Worm (Caenorhabditis elegans) whole organism, young adult: Measurements from ENCODE around the gene F58B4.5.

Experiments
- B0035.1 ChIP-seq: sonication (generic microtip); optimal IDR thresholded peaks from 2 replicates; lab custom pipeline; 2016; ENCODE audit warnings: missing genetic modification characterization, mild to moderate bottlenecking, missing compliant biosample characterization, missing genotype, missing genetic modification reagents
- B0336.3 ChIP-seq: fragments of 200-800 bp; sonication (Bioruptor generic); IDR thresholded peaks from 2 replicates; pipeline ENCODE4 v1.3.6; 2022; ENCODE audit warnings: missing genetic modification characterization, missing compliant biosample characterization
- F22D6.2 ChIP-seq: sonication (generic microtip); optimal IDR thresholded peaks from 2 replicates; lab custom pipeline; 2016; ENCODE audit warnings: mild to moderate bottlenecking, missing genetic modification characterization, missing compliant biosample characterization
- F57C9.4 ChIP-seq: sonication (generic microtip); optimal IDR thresholded peaks from 2 replicates; lab custom pipeline; 2017; ENCODE audit warnings: mild to moderate bottlenecking, missing genetic modification characterization, missing compliant biosample characterization
- K11D2.4 ChIP-seq: fragments of 200-800 bp; sonication (Bioruptor generic); IDR thresholded peaks from 2 replicates; pipeline ENCODE4 v1.3.6; 2022; ENCODE audit warnings: missing genetic modification reagents, missing genetic modification characterization, missing compliant biosample characterization
- T07F8.4 ChIP-seq: sonication (generic microtip); optimal IDR thresholded peaks from 2 replicates; lab custom pipeline; 2016; ENCODE audit warnings: mild to moderate bottlenecking, missing genetic modification characterization, moderate library complexity, missing compliant biosample characterization
- T26A5.8 ChIP-seq: sonication (generic microtip); optimal IDR thresholded peaks from 2 replicates; lab custom pipeline; 2016; ENCODE audit warnings: missing genetic modification characterization, missing compliant biosample characterization
- Y53G8AR.9 ChIP-seq: fragments of 200-800 bp; sonication (Bioruptor generic); conservative IDR thresholded peaks from 2 replicates; pipeline ENCODE4 v1.3.6; 2022; ENCODE audit warnings: missing genetic modification reagents, missing genetic modification characterization, missing compliant biosample characterization
- Y56A3A.18 ChIP-seq: fragments of 200-800 bp; sonication (Bioruptor generic); IDR thresholded peaks from 2 replicates; pipeline ENCODE4 v1.3.6; 2022; ENCODE audit warnings: missing genetic modification reagents, missing genetic modification characterization, missing compliant biosample characterization
- Y95B8A.8 ChIP-seq: fragments of 200-800 bp; sonication (Bioruptor generic); IDR thresholded peaks from 2 replicates; pipeline ENCODE4 v1.3.6; 2022; ENCODE audit warnings: missing genetic modification reagents, missing genetic modification characterization, missing compliant biosample characterization
- akir-1 ChIP-seq: fragments of 200-800 bp; sonication (Bioruptor generic); optimal IDR thresholded peaks from 2 replicates; lab custom pipeline; 2018; ENCODE audit warnings: mild to moderate bottlenecking, missing genetic modification characterization, moderate library complexity, missing compliant biosample characterization
- attf-5 ChIP-seq: fragments of 200-800 bp; sonication (Bioruptor generic); optimal IDR thresholded peaks from 2 replicates; lab custom pipeline; 2018; ENCODE audit warnings: mild to moderate bottlenecking, missing genetic modification characterization, missing compliant biosample characterization
- attf-6 ChIP-seq: fragments of 200-800 bp; sonication (Bioruptor generic); IDR thresholded peaks from 2 replicates; pipeline ENCODE4 v1.3.6; 2022; ENCODE audit warnings: missing genetic modification reagents, missing genetic modification characterization, missing compliant biosample characterization
- bed-2 ChIP-seq: fragments of 200-800 bp; sonication (Bioruptor generic); IDR thresholded peaks from 2 replicates; pipeline ENCODE4 v1.3.6; 2022; ENCODE audit warnings: missing genetic modification reagents, missing genetic modification characterization, missing compliant biosample characterization
- cebp-1 ChIP-seq, 2 experiments: fragments of 200-800 bp in 1 of 2; sonication (Bioruptor generic) in 1 of 2; sonication (generic microtip) in 1 of 2; IDR thresholded peaks in 1 of 2; optimal IDR thresholded peaks in 1 of 2; 2 replicates each; pipeline versions ENCODE4 v1.3.6 to Lab custom; 2017 to 2022; ENCODE audit warnings: missing compliant biosample characterization in 2 of 2, missing genetic modification characterization in 2 of 2, mild to moderate bottlenecking in 1 of 2, missing genetic modification reagents in 1 of 2, moderate library complexity in 1 of 2
- ceh-100 ChIP-seq: fragments of 200-800 bp; sonication (Bioruptor generic); IDR thresholded peaks from 2 replicates; pipeline ENCODE4 v1.3.6; 2022; ENCODE audit warnings: missing genetic modification reagents, missing genetic modification characterization, missing compliant biosample characterization
- ceh-27 ChIP-seq: fragments of 200-800 bp; sonication (Bioruptor generic); optimal IDR thresholded peaks from 2 replicates; lab custom pipeline; 2018; ENCODE audit warnings: mild to moderate bottlenecking, missing genetic modification characterization, moderate library complexity, missing compliant biosample characterization
- ceh-58 ChIP-seq: fragments of 200-800 bp; sonication (Bioruptor generic); IDR thresholded peaks from 2 replicates; pipeline ENCODE4 v1.3.6; 2022; ENCODE audit warnings: missing genetic modification characterization, missing compliant biosample characterization
- chd-7 ChIP-seq: sonication (generic microtip); optimal IDR thresholded peaks from 2 replicates; lab custom pipeline; 2016; ENCODE audit warnings: mild to moderate bottlenecking, missing genetic modification characterization, moderate library complexity, missing compliant biosample characterization
- egl-18 ChIP-seq: fragments of 200-800 bp; sonication (Bioruptor generic); IDR thresholded peaks from 2 replicates; pipeline ENCODE4 v1.3.6; 2022; ENCODE audit warnings: missing genetic modification reagents, missing genetic modification characterization, missing compliant biosample characterization
- egrh-3 ChIP-seq: fragments of 200-800 bp; sonication (Bioruptor generic); IDR thresholded peaks from 2 replicates; pipeline ENCODE4 v1.3.6; 2022; ENCODE audit warnings: missing genetic modification reagents, missing genetic modification characterization, missing compliant biosample characterization
- hlh-12 ChIP-seq: sonication (generic microtip); optimal IDR thresholded peaks from 2 replicates; lab custom pipeline; 2016; ENCODE audit warnings: missing genetic modification characterization, missing compliant biosample characterization
- hlh-26 ChIP-seq: fragments of 200-800 bp; sonication (Bioruptor generic); conservative IDR thresholded peaks from 2 replicates; pipeline ENCODE4 v1.3.6; 2022; ENCODE audit warnings: missing genetic modification reagents, missing genetic modification characterization, missing compliant biosample characterization
- hmg-20 ChIP-seq: fragments of 200-800 bp; sonication (Bioruptor generic); IDR thresholded peaks from 2 replicates; pipeline ENCODE4 v1.3.6; 2022; ENCODE audit warnings: missing genetic modification reagents, missing genetic modification characterization, missing compliant biosample characterization
- hsf-1 ChIP-seq: fragments of 200-800 bp; sonication (Bioruptor generic); IDR thresholded peaks from 2 replicates; pipeline ENCODE4 v1.3.6; 2022; ENCODE audit warnings: missing genetic modification reagents, missing genetic modification characterization, missing compliant biosample characterization
- let-607 ChIP-seq, 2 experiments: fragments of 200-800 bp in 1 of 2; sonication (Bioruptor generic) in 1 of 2; sonication (generic microtip) in 1 of 2; optimal IDR thresholded peaks; 2 replicates each; lab custom pipeline; 2016 to 2018; ENCODE audit warnings: mild to moderate bottlenecking in 2 of 2, missing compliant biosample characterization in 2 of 2, missing genetic modification characterization in 2 of 2, moderate library complexity in 2 of 2, missing genotype in 1 of 2
- lin-26 ChIP-seq: fragments of 200-800 bp; sonication (Bioruptor generic); IDR thresholded peaks from 2 replicates; pipeline ENCODE4 v1.3.6; 2022; ENCODE audit warnings: missing genetic modification reagents, missing genetic modification characterization, missing compliant biosample characterization
- lin-35 ChIP-seq, 3 experiments: fragments of 150-350 bp in 2 of 3; sonication (generic microtip) in 1 of 3; optimal IDR thresholded peaks; 2 replicates each; lab custom pipeline; 2014 to 2018; ENCODE audit warnings: missing biosample characterization in 3 of 3, missing genetic modification characterization in 3 of 3, missing genetic modification reagents in 3 of 3
- lin-40 ChIP-seq: sonication (generic microtip); optimal IDR thresholded peaks from 2 replicates; lab custom pipeline; 2016; ENCODE audit warnings: missing genetic modification characterization, mild to moderate bottlenecking, missing compliant biosample characterization, missing genotype, missing genetic modification reagents
- madf-10 ChIP-seq: sonication (generic microtip); optimal IDR thresholded peaks from 2 replicates; lab custom pipeline; 2016; ENCODE audit warnings: mild to moderate bottlenecking, missing genetic modification characterization, missing compliant biosample characterization
- mel-28 ChIP-seq: sonication (generic microtip); optimal IDR thresholded peaks from 2 replicates; lab custom pipeline; 2016; ENCODE audit warnings: borderline replicate concordance, mild to moderate bottlenecking, missing genetic modification characterization, missing compliant biosample characterization
- nhr-80 ChIP-seq: sonication (generic microtip); optimal IDR thresholded peaks from 2 replicates; lab custom pipeline; 2016; ENCODE audit warnings: missing genetic modification characterization, missing compliant biosample characterization
- nhr-90 ChIP-seq: sonication (generic microtip); optimal IDR thresholded peaks from 2 replicates; lab custom pipeline; 2016; ENCODE audit warnings: missing genotype, mild to moderate bottlenecking, missing genetic modification characterization, missing compliant biosample characterization
- pbrm-1 ChIP-seq: fragments of 200-800 bp; sonication (Bioruptor generic); IDR thresholded peaks from 2 replicates; pipeline ENCODE4 v1.3.6; 2022; ENCODE audit warnings: missing genetic modification reagents, missing genetic modification characterization, missing compliant biosample characterization
- pha-4 ChIP-seq: fragments of 150-350 bp; sonication (generic microtip); optimal IDR thresholded peaks from 2 replicates; lab custom pipeline; 2014; ENCODE audit warnings: missing biosample characterization, missing genetic modification reagents, missing genetic modification characterization
- repo-1 ChIP-seq: sonication (generic microtip); optimal IDR thresholded peaks from 2 replicates; lab custom pipeline; 2017; ENCODE audit warnings: mild to moderate bottlenecking, missing genetic modification characterization, missing compliant biosample characterization
- snpc-3.4 ChIP-seq: sonication (generic microtip); optimal IDR thresholded peaks from 2 replicates; lab custom pipeline; 2017; ENCODE audit warnings: missing genetic modification characterization, mild to moderate bottlenecking, missing compliant biosample characterization, antibody characterized with exemption, moderate library complexity, missing genotype, missing genetic modification reagents
- tlf-1 ChIP-seq: fragments of 200-800 bp; sonication (Bioruptor generic); optimal IDR thresholded peaks from 2 replicates; lab custom pipeline; 2018; ENCODE audit warnings: mild to moderate bottlenecking, missing genetic modification characterization, missing compliant biosample characterization
- unc-62 ChIP-seq: fragments of 150-350 bp; optimal IDR thresholded peaks from 2 replicates; lab custom pipeline; 2014; ENCODE audit warnings: missing biosample characterization, missing genetic modification reagents, missing genetic modification characterization
- zfh-2 ChIP-seq: fragments of 200-800 bp; sonication (Bioruptor generic); conservative IDR thresholded peaks from 2 replicates; pipeline ENCODE4 v1.3.6; 2022; ENCODE audit warnings: missing genetic modification reagents, missing genetic modification characterization, missing compliant biosample characterization
- zim-3 ChIP-seq: sonication (generic microtip); optimal IDR thresholded peaks from 2 replicates; lab custom pipeline; 2017; ENCODE audit warnings: mild to moderate bottlenecking, missing genetic modification characterization, moderate library complexity, missing compliant biosample characterization
- ztf-25 ChIP-seq: fragments of 200-800 bp; sonication (Bioruptor generic); IDR thresholded peaks from 2 replicates; pipeline ENCODE4 v1.3.6; 2022; ENCODE audit warnings: missing genetic modification reagents, missing genetic modification characterization, missing compliant biosample characterization
- ztf-26 ChIP-seq: sonication (generic microtip); optimal IDR thresholded peaks from 2 replicates; lab custom pipeline; 2017; ENCODE audit warnings: missing genetic modification characterization, missing compliant biosample characterization

The F58B4.5 gene

ce11 chrV:10932411-10932810 is at the start of gene F58B4.5:
Gene F58B4.5, plus strand, starts transcription at chrV:10932693.
- no peak for TF ChIP-seq zim-3 (tag; lab: Kevin White, UChicago)
- peak; percentile 92 for TF ChIP-seq nhr-80 (tag; lab: Kevin White, UChicago)
- TF ChIP-seq, all 124 proteins: peak for 1

- TF ChIP-seq ceh-27 (no peak), mel-28 (no peak), B0035.1 (no peak), T07F8.4 (tag; lab: Kevin White, UChicago) (no peak), hlh-12 (tag; lab: Kevin White, UChicago) (no peak), ceh-58 (no peak), T26A5.8 (tag; lab: Kevin White, UChicago) (no peak), lin-26 (GFP tag; lab: Robert Waterston, UW) (no peak), attf-6 (GFP tag; lab: Robert Waterston, UW) (no peak), lin-35 (GFP tag; optimal IDR thresholded peaks at IDR 0.05; lab: Kevin White, UChicago) (no peak), bed-2 (GFP tag; lab: Robert Waterston, UW) (no peak), chd-7 (tag; lab: Kevin White, UChicago) (no peak), akir-1 (no peak), egrh-3 (no peak), hlh-26 (GFP tag; lab: Robert Waterston, UW) (no peak), repo-1 (tag; lab: Kevin White, UChicago) (no peak)
These were observed 49.0 kb upstream of the F58B4.5 start, which contains the start of gene F32D8.2 for ce11 chrV:10883478-10883877. Gene F32D8.2, plus strand, starts transcription at chrV:10883778.

ce11 chrV:10886405-10886887 is 46.0 kb upstream of the F58B4.5 start, which contains the start of gene F32D8.3:
Gene F32D8.3, plus strand, starts transcription at chrV:10886837.
- TF ChIP-seq Y56A3A.18 (GFP tag; lab: Robert Waterston, UW) (no peak), hlh-26 (GFP tag; lab: Robert Waterston, UW) (no peak), ceh-100 (GFP tag; lab: Robert Waterston, UW) (no peak), pbrm-1 (GFP tag; lab: Robert Waterston, UW) (no peak), pha-4 (tag; lab: Kevin White, UChicago) (no peak), repo-1 (tag; lab: Kevin White, UChicago) (no peak), ztf-25 (GFP tag; lab: Robert Waterston, UW) (no peak), snpc-3.4 (tag; lab: Kevin White, UChicago) (no peak), F22D6.2 (tag; lab: Kevin White, UChicago) (no peak)

ce11 chrV:10887564-10887963 is 44.9 kb upstream of the F58B4.5 start:
- peak; percentile 78 for TF ChIP-seq ztf-26 (tag; lab: Kevin White, UChicago)
- no peak for TF ChIP-seq Y95B8A.8 (GFP tag; lab: Robert Waterston, UW)
- TF ChIP-seq cebp-1 (GFP tag; IDR thresholded peaks at IDR 0.05; lab: Robert Waterston, UW): no peak
- peak; percentile 49 for TF ChIP-seq cebp-1 (tag; optimal IDR thresholded peaks at IDR 0.05; lab: Kevin White, UChicago)
- TF ChIP-seq repo-1 (tag; lab: Kevin White, UChicago): peak; percentile 84
- TF ChIP-seq attf-5 (GFP tag; lab: Kevin White, UChicago): no peak
- TF ChIP-seq Y53G8AR.9 (GFP tag; lab: Robert Waterston, UW): peak; percentile 56; the same call in 1 of the 2 replicates
- no peak for TF ChIP-seq zfh-2 (GFP tag; lab: Robert Waterston, UW)
- peak; percentile 83 for TF ChIP-seq F57C9.4 (tag; lab: Kevin White, UChicago)
- no peak for TF ChIP-seq unc-62 (GFP tag; lab: Kevin White, UChicago)
- peak; percentile 57 for TF ChIP-seq pbrm-1 (GFP tag; lab: Robert Waterston, UW)
- TF ChIP-seq nhr-90: peak; percentile 51
- TF ChIP-seq hsf-1 (GFP tag; lab: Robert Waterston, UW): no peak
- peak; percentile 3 for TF ChIP-seq lin-40
- TF ChIP-seq B0336.3 (GFP tag; lab: Robert Waterston, UW): peak; percentile 62; the same call in 1 of the 2 replicates
- peak in 1 of 2 experiments; percentile 20 for TF ChIP-seq let-607 (tag; optimal IDR thresholded peaks at IDR 0.05; lab: Kevin White, UChicago)
- TF ChIP-seq hmg-20 (GFP tag; lab: Robert Waterston, UW): 0 out of 2 replicates have a peak, but pooled peaks have one; percentile 22
- peak; percentile 64; the same call in 1 of the 2 replicates for TF ChIP-seq K11D2.4 (GFP tag; lab: Robert Waterston, UW)
- TF ChIP-seq egl-18 (GFP tag; lab: Robert Waterston, UW): no peak
- peak; percentile 55 for TF ChIP-seq tlf-1 (GFP tag; lab: Kevin White, UChicago)
- peak; percentile 31 for TF ChIP-seq chd-7 (tag; lab: Kevin White, UChicago)
- no peak for TF ChIP-seq madf-10 (tag; lab: Kevin White, UChicago)
